Fruit fly (Drosophila melanogaster): Measurements from ENCODE around the gene CG7148.

DNA sequence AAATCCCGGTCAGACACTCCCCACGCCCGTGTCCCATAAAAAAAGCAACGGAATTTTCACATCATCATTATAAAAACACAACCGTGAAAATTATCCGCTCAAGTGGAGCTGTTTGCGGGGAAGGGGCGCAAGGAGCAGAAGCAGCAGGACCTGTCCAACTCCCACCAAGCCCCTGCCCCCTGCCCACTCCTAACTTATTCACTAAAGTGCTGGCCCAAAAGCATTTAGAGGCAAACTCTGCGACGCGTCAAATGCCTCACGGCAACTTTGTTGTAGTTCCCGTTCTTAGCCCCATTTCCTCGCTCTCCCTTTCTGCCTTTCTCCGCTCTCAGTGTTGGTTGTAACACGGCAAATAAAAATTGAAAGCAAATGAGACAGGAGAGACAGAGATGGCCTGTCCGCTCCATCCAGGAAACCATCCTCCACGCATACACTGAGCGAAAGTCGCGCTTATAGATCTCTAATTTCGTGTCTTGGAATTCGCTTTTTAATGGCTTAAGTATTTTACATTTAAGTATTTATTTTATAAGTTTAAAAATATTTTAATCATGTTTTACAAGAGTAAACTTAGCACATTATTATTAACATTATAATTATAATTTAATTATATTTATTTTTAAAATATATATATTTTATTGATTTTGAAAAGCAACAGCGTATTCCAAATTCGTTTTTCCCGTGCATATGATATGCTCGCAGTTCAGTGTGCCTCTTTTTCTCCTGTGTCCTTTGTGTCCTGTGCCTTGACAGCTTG is 27.4 kb upstream of the CG7148 start:
- TF ChIP-seq Med (GFP tag) (no peak), yki (optimal IDR thresholded peaks at IDR 0.05) (no peak), CG3838 (GFP tag; optimal IDR thresholded peaks at IDR 0.05) (no peak)
